Worm (Caenorhabditis elegans) whole organism, L1 larva: Measurements from ENCODE around the gene F41B5.12.

ENCODE experiments used
- elt-2 ChIP-seq: sonication (generic microtip); optimal IDR thresholded peaks from 2 replicates; lab custom pipeline; 2016; ENCODE audit warnings: missing genetic modification characterization, mild to moderate bottlenecking, inconsistent platforms, missing compliant biosample characterization, missing genetic modification reagents
- mab-9 ChIP-seq: fragments of 200-800 bp; sonication (Bioruptor generic); IDR thresholded peaks from 2 replicates; pipeline ENCODE4 v1.3.6; 2022; ENCODE audit warnings: missing genetic modification reagents, missing genetic modification characterization, missing compliant biosample characterization
- mdl-1 ChIP-seq, 2 experiments: fragments of 150-350 bp; optimal IDR thresholded peaks; 2 replicates each; lab custom pipeline; 2014 to 2017; ENCODE audit warnings: missing biosample characterization in 2 of 2, missing genetic modification characterization in 2 of 2, inconsistent platforms in 1 of 2
- nhr-11 ChIP-seq: fragments of 150-350 bp; optimal IDR thresholded peaks from 2 replicates; lab custom pipeline; 2014; ENCODE audit warnings: missing biosample characterization, missing genetic modification characterization

ce11 chrV:2254553-2255124, 6.1 kb upstream of the F41B5.12 start, which contains the start of gene str-253:
- TF ChIP-seq mdl-1 (tag; optimal IDR thresholded peaks at IDR 0.05; lab: Kevin White, UChicago) = no peak
- TF ChIP-seq mab-9 (GFP tag; lab: Robert Waterston, UW) = no peak
- no peak for TF ChIP-seq nhr-11 (tag; lab: Kevin White, UChicago)
- TF ChIP-seq elt-2 (tag; lab: Kevin White, UChicago) = no peak
